Worm (Caenorhabditis elegans) whole organism, L4 larva: ENCODE measurements around the gene sdz-23.

Experiments
- F37D6.2 ChIP-seq: sonication (generic microtip); optimal IDR thresholded peaks from 2 replicates; lab custom pipeline; 2016; ENCODE audit warnings: mild to moderate bottlenecking, missing genetic modification characterization, missing compliant biosample characterization
- T26A8.4 ChIP-seq: fragments of 200-800 bp; sonication (Bioruptor generic); IDR thresholded peaks from 2 replicates; pipeline ENCODE4 v1.3.6; 2022; ENCODE audit warnings: missing genetic modification characterization, missing compliant biosample characterization
- arid-1 ChIP-seq: fragments of 200-800 bp; sonication (Bioruptor generic); conservative IDR thresholded peaks from 2 replicates; pipeline ENCODE4 v1.3.6; 2022; ENCODE audit warnings: missing genetic modification reagents, missing genetic modification characterization, missing compliant biosample characterization
- attf-4 ChIP-seq: sonication (generic microtip); optimal IDR thresholded peaks from 3 replicates; lab custom pipeline; 2017; ENCODE audit warnings: missing biosample characterization, missing genetic modification characterization
- ctbp-1 ChIP-seq: fragments of 200-800 bp; sonication (Bioruptor generic); IDR thresholded peaks from 2 replicates; pipeline ENCODE4 v1.3.6; 2022; ENCODE audit warnings: missing genetic modification reagents, missing genetic modification characterization, missing compliant biosample characterization
- dpl-1 ChIP-seq: fragments of 150-350 bp; optimal IDR thresholded peaks from 2 replicates; lab custom pipeline; 2014; ENCODE audit warnings: missing biosample characterization, missing genetic modification reagents, missing genetic modification characterization
- egl-27 ChIP-seq: sonication (generic microtip); optimal IDR thresholded peaks from 3 replicates; lab custom pipeline; 2017; ENCODE audit warnings: missing biosample characterization, missing genetic modification reagents, missing genetic modification characterization
- jun-1 ChIP-seq: fragments of 150-350 bp; optimal IDR thresholded peaks from 2 replicates; lab custom pipeline; 2014; ENCODE audit warnings: missing biosample characterization, missing genetic modification reagents, missing genetic modification characterization
- nhr-28 ChIP-seq: fragments of 150-350 bp; optimal IDR thresholded peaks from 2 replicates; lab custom pipeline; 2014; ENCODE audit warnings: missing biosample characterization, missing genetic modification characterization
- unc-62 ChIP-seq, 3 experiments: fragments of 150-350 bp in 1 of 3; sonication (generic microtip); optimal IDR thresholded peaks in 2 of 3; peaks in 1 of 3; 1 replicate in 1 of 3; 2 replicates in 2 of 3; lab custom pipeline; 2014 to 2017; ENCODE audit warnings: missing biosample characterization in 3 of 3, missing genetic modification characterization in 3 of 3, missing genetic modification reagents in 3 of 3, missing genotype in 1 of 3
- ztf-11 ChIP-seq: fragments of 150-350 bp; optimal IDR thresholded peaks from 2 replicates; lab custom pipeline; 2014; ENCODE audit warnings: missing biosample characterization, missing genetic modification characterization

ce11 chrV:8102960-8103359 lies 3.6 kb downstream of the sdz-23 start, which contains the start of gene str-90:
- TF ChIP-seq ztf-11 (tag; lab: Kevin White, UChicago) = no peak
- TF ChIP-seq dpl-1 (GFP tag; lab: Kevin White, UChicago) = no peak
- no peak for TF ChIP-seq egl-27 (tag; lab: Kevin White, UChicago)
- TF ChIP-seq T26A8.4 (GFP tag; lab: Robert Waterston, UW) = no peak
- no peak for TF ChIP-seq unc-62 (GFP tag; optimal IDR thresholded peaks at IDR 0.05 in 1 of 2; lab: Kevin White, UChicago)
- TF ChIP-seq unc-62 (tag; optimal IDR thresholded peaks at IDR 0.05; lab: Kevin White, UChicago) = no peak
- no peak for TF ChIP-seq arid-1
- TF ChIP-seq nhr-28 (tag; lab: Kevin White, UChicago) = no peak
- TF ChIP-seq jun-1 (tag; lab: Kevin White, UChicago) = no peak
- TF ChIP-seq attf-4 = no peak
- no peak for TF ChIP-seq F37D6.2 (tag; lab: Kevin White, UChicago)
- no peak for TF ChIP-seq ctbp-1
